Worm (Caenorhabditis elegans) whole organism, early embryonic: ENCODE results near the gene T02D1.7.

Source experiments
- B0310.2 ChIP-seq: sonication (generic microtip); optimal IDR thresholded peaks from 2 replicates; lab custom pipeline; 2016; ENCODE audit warnings: mild to moderate bottlenecking, missing genetic modification characterization, missing compliant biosample characterization
- F13C5.2 ChIP-seq: sonication (generic microtip); optimal IDR thresholded peaks from 2 replicates; lab custom pipeline; 2017; ENCODE audit warnings: mild to moderate bottlenecking, missing genetic modification characterization, inconsistent platforms, missing compliant biosample characterization
- aly-1 ChIP-seq: sonication (generic microtip); optimal IDR thresholded peaks from 2 replicates; lab custom pipeline; 2016; ENCODE audit warnings: missing genetic modification characterization, missing compliant biosample characterization
- ama-1 ChIP-seq: fragments of 150-350 bp; optimal IDR thresholded peaks from 2 replicates; lab custom pipeline; 2014
- ceh-13 ChIP-seq: fragments of 200-800 bp; sonication (Bioruptor generic); optimal IDR thresholded peaks from 2 replicates; lab custom pipeline; 2018; ENCODE audit warnings: mild to moderate bottlenecking, missing genetic modification characterization, missing compliant biosample characterization
- ceh-36 ChIP-seq: sonication (generic microtip); optimal IDR thresholded peaks from 2 replicates; lab custom pipeline; 2016; ENCODE audit warnings: missing genetic modification characterization, inconsistent platforms, missing compliant biosample characterization
- ets-7 ChIP-seq: sonication (generic microtip); optimal IDR thresholded peaks from 2 replicates; lab custom pipeline; 2016; ENCODE audit warnings: missing genotype, missing genetic modification characterization, missing compliant biosample characterization
- flt-1 ChIP-seq: fragments of 200-800 bp; sonication (Bioruptor generic); IDR thresholded peaks from 2 replicates; pipeline ENCODE4 v1.3.6; 2022; ENCODE audit warnings: missing genetic modification characterization, missing compliant biosample characterization
- hmbx-1 ChIP-seq: sonication (generic microtip); optimal IDR thresholded peaks from 2 replicates; lab custom pipeline; 2016; ENCODE audit warnings: mild to moderate bottlenecking, missing genetic modification characterization, missing compliant biosample characterization
- hmg-4 ChIP-seq: fragments of 200-800 bp; sonication (Bioruptor generic); optimal IDR thresholded peaks from 2 replicates; lab custom pipeline; 2018; ENCODE audit warnings: mild to moderate bottlenecking, missing genetic modification characterization, missing compliant biosample characterization
- hnd-1 ChIP-seq: sonication (generic microtip); optimal IDR thresholded peaks from 2 replicates; lab custom pipeline; 2016; ENCODE audit warnings: missing genetic modification characterization, missing compliant biosample characterization
- pes-1 ChIP-seq: fragments of 200-800 bp; sonication (Bioruptor generic); IDR thresholded peaks from 2 replicates; pipeline ENCODE4 v1.3.6; 2022; ENCODE audit warnings: missing genetic modification reagents, missing genetic modification characterization, missing compliant biosample characterization
- scrt-1 ChIP-seq: fragments of 200-800 bp; sonication (Bioruptor generic); IDR thresholded peaks from 2 replicates; pipeline ENCODE4 v1.3.6; 2022; ENCODE audit warnings: missing genetic modification characterization, missing compliant biosample characterization
- sea-1 ChIP-seq: fragments of 200-800 bp; sonication (Bioruptor generic); conservative IDR thresholded peaks from 2 replicates; pipeline ENCODE4 v1.3.6; 2022; ENCODE audit warnings: missing genetic modification characterization, missing compliant biosample characterization
- tbx-11 ChIP-seq: fragments of 200-800 bp; sonication (Bioruptor generic); IDR thresholded peaks from 2 replicates; pipeline ENCODE4 v1.3.6; 2022; ENCODE audit warnings: missing genetic modification characterization, missing compliant biosample characterization
- tbx-37 ChIP-seq: fragments of 200-800 bp; sonication (Bioruptor generic); conservative IDR thresholded peaks from 2 replicates; pipeline ENCODE4 v1.3.6; 2022; ENCODE audit warnings: missing genetic modification reagents, missing genetic modification characterization, missing compliant biosample characterization
- tra-4 ChIP-seq: sonication (generic microtip); optimal IDR thresholded peaks from 2 replicates; lab custom pipeline; 2017; ENCODE audit warnings: missing genetic modification characterization, missing compliant biosample characterization

T02D1.7 gene

DNA sequence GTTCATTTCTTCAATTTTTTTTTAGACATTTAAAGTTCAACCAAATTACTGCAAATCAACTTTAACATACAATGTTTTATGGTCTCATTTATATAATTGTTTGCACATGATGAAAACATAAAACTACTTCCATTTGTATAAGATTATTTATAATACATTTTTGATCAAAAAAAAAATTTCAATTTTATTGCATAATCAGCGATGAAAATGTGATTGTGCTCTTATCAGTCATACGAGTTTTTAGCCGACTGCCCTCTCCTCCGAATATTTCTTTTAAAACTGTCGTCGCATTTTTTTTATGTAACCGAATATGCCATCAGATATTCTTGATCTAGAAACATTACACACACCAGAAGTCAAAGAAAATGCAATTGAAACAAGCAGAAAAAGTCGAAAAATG is 33.5 kb upstream of the T02D1.7 start, which contains the start of gene F08A7.1:
TSS of gene F08A7.1 (plus strand) at position 191 of the 400 bp plus-strand sequence.
- no peak for TF ChIP-seq tbx-37 (GFP tag; lab: Robert Waterston, UW)

DNA sequence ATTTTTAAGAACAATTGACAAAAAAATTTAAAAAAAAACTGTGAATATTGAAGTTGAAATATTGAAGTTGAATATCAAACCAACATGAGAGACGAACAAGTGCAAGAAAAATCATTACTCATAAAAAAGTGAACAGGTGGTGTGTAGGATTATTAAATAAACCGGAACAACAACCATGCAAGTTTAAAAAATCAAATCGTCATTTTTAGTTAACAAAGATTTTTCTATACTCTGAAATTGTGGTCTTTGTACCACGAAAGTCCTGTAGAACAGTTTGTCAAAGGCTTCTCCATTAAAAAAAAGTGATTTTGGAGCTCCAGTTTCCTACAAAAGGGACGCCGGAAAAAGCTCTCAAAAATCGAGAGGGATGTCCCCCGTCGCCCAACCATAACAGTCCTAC is 33.1 kb upstream of the T02D1.7 start, which contains the start of gene C06A12.19:
TSS of gene C06A12.19 (minus strand) at position 101 of the 400 bp plus-strand sequence.
- TF ChIP-seq hmbx-1 = no peak
- no peak for TF ChIP-seq ceh-13 (GFP tag; lab: Kevin White, UChicago)
- TF ChIP-seq B0310.2 (tag; lab: Kevin White, UChicago) = no peak
- TF ChIP-seq scrt-1 (GFP tag; lab: Robert Waterston, UW) = no peak
- TF ChIP-seq pes-1 = no peak
- no peak for TF ChIP-seq ceh-36 (tag; lab: Kevin White, UChicago)
- TF ChIP-seq tbx-37 (GFP tag; lab: Robert Waterston, UW) = no peak
- no peak for TF ChIP-seq hmg-4 (GFP tag; lab: Kevin White, UChicago)
- TF ChIP-seq ama-1 (lab: Kevin White, UChicago) = no peak
- TF ChIP-seq tbx-11 (GFP tag; lab: Robert Waterston, UW) = no peak

DNA sequence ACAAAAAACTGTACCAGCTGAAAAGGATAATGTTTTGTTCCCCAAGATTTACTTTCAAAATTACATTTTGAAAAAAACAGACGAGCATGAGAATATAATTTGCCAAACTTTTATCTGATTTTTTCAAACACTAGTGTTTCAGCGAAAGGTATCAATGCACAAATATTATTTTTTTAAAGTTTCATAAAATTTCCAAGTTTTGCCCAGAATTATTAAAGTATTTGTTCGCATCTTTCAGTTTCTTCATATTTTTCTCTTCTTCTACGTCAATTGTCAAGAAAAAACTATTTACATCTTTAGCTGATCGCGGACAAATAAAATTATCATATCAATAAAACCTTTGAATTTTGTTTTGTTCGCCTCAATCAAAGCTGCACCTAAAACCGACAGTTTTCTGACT is 30.1 kb upstream of the T02D1.7 start, which contains the start of gene C06A12.8:
TSS of gene C06A12.8 (plus strand) at position 301 of the 400 bp plus-strand sequence.
- no peak for TF ChIP-seq ama-1 (lab: Kevin White, UChicago)
- TF ChIP-seq ceh-36 (tag; lab: Kevin White, UChicago) = no peak
- no peak for TF ChIP-seq tbx-37 (GFP tag; lab: Robert Waterston, UW)
- no peak for TF ChIP-seq hnd-1 (tag; lab: Kevin White, UChicago)

DNA sequence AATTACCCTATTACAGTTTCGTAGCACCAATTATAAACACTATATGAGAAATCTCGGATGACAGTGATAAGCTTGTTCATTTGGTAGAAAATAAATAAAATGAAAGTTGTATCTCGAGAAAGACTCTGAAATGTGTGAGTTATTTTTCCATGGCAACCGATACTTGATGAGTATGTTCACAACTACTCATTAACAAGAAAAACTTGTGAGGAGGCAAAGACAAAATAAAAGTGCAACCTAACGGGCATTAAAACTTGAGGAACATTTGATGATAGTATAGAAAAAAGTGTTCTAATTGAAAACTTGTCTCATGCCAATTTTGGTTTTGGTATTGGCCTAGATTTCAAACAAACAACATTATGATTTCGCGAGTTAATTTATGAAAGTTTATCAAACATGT is 29.6 kb upstream of the T02D1.7 start, which contains the start of gene gcy-27:
TSS of gene gcy-27 (minus strand) at position 101 of the 400 bp plus-strand sequence.
- no peak for TF ChIP-seq ceh-36 (tag; lab: Kevin White, UChicago)
- TF ChIP-seq flt-1 (GFP tag; lab: Robert Waterston, UW) = no peak
- no peak for TF ChIP-seq scrt-1 (GFP tag; lab: Robert Waterston, UW)

DNA sequence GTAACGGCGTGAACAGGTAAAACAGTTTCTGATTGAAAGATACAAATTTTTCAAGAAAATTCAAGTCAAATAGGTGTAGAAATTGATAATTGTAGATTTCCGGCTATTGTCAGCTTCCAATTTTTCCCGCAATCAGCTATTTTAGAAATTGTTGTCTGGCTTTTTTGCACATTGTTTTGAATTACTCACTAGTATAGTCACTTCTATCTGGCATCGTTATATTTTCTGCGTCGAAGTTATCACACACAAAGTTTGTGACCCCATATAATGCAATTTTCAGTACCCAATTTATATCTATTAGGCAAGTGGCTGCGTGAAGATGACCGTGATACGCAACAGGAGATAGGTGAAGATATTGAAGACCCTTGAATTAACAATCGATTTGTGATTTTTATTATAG is 28.3 kb upstream of the T02D1.7 start:
- no peak for TF ChIP-seq pes-1
- no peak for TF ChIP-seq hmg-4 (GFP tag; lab: Kevin White, UChicago)
- no peak for TF ChIP-seq ets-7
- no peak for TF ChIP-seq tra-4 (tag; lab: Kevin White, UChicago)
- TF ChIP-seq sea-1 = no peak
- no peak for TF ChIP-seq F13C5.2
- no peak for TF ChIP-seq tbx-11 (GFP tag; lab: Robert Waterston, UW)
- TF ChIP-seq hmbx-1 = no peak
- TF ChIP-seq hnd-1 (tag; lab: Kevin White, UChicago) = no peak
- TF ChIP-seq scrt-1 (GFP tag; lab: Robert Waterston, UW) = no peak
- no peak for TF ChIP-seq ceh-36 (tag; lab: Kevin White, UChicago)
- TF ChIP-seq tbx-37 (GFP tag; lab: Robert Waterston, UW) = no peak
- TF ChIP-seq ceh-13 (GFP tag; lab: Kevin White, UChicago) = no peak
- no peak for TF ChIP-seq B0310.2 (tag; lab: Kevin White, UChicago)
- no peak for TF ChIP-seq aly-1 (tag; lab: Kevin White, UChicago)
- no peak for TF ChIP-seq flt-1 (GFP tag; lab: Robert Waterston, UW)
- TF ChIP-seq ama-1 (lab: Kevin White, UChicago) = no peak

DNA sequence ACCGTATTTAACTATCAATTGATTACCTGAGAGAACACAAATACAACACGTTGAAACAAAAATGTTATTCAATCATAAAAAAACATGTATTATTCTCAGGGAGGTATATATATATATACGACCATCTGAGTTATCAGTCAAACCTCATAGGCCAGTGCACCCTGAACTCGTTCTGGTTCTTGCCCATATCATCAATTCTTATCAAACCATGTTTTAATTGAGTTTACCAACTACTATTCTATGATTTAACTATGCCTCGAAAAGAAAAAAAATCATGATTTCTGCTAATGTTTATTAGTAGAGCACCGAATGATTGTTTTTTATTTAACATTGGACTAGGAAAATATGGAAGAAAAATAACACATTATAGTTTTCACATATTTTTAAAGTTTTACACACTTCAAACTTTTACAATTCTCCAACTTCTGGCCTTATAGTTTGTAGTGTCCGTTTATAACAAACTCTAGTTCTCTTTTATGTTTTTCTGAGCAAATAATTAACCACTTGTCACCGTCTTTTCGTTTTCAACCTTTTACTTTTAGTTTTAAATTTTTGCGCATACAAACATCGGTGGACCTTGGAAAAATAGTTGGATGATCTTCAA is 25.4 kb upstream of the T02D1.7 start:
- TF ChIP-seq sea-1 (no peak), F13C5.2 (no peak), tra-4 (tag; lab: Kevin White, UChicago) (no peak), ceh-36 (tag; lab: Kevin White, UChicago) (no peak), flt-1 (GFP tag; lab: Robert Waterston, UW) (no peak), pes-1 (no peak), aly-1 (tag; lab: Kevin White, UChicago) (no peak), ceh-13 (GFP tag; lab: Kevin White, UChicago) (no peak), tbx-37 (GFP tag; lab: Robert Waterston, UW) (no peak), B0310.2 (tag; lab: Kevin White, UChicago) (no peak)

DNA sequence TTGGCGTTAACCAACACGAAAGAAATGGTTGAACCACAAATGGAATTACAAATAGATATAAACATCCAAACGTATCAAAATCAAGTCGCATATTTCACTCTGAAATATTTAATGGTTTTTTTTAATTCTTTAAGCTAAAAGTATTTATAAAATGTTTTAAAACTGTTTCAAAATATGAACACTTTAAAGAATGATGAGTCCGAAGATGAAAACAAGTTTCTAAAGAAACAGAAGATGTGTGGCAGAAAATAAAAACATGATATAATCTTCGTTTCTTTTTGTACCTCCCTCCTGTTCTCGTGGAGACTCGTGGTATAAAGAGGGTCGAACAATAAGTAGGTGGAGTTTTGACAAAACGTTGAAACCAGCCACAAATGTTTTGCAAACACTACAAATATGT is 24.4 kb upstream of the T02D1.7 start, which contains the start of gene lact-6:
TSS of gene lact-6 (minus strand) at position 101 of the 400 bp plus-strand sequence.
- TF ChIP-seq ets-7 (no peak), tbx-11 (GFP tag; lab: Robert Waterston, UW) (no peak), sea-1 (no peak), scrt-1 (GFP tag; lab: Robert Waterston, UW) (no peak), F13C5.2 (no peak), ama-1 (lab: Kevin White, UChicago) (no peak), tbx-37 (GFP tag; lab: Robert Waterston, UW) (no peak), hmg-4 (GFP tag; lab: Kevin White, UChicago) (no peak), B0310.2 (tag; lab: Kevin White, UChicago) (no peak), tra-4 (tag; lab: Kevin White, UChicago) (no peak), aly-1 (tag; lab: Kevin White, UChicago) (no peak), ceh-36 (tag; lab: Kevin White, UChicago) (no peak), hmbx-1 (no peak), pes-1 (no peak)

DNA sequence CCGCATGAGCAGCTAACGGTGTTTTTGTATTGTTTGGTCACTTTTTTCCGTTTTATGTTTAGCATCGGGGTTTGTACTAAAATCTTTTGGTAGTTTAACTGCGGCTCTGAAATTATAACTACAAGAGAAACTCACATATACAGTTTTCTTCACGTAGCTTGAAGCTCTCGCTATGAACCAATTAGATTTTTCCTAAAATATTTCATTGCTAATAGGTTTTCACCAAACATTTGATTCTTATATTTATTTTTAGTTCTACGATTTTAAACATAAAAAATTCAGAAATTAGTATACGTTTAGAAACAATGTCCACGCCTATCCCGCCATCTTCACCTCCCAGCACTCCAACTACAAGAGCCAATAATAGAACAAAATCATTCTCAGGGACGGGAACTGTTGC is 20.5 kb upstream of the T02D1.7 start, which contains the start of gene C06A12.3:
TSS of gene C06A12.3 (plus strand) at position 301 of the 400 bp plus-strand sequence.
- no peak for TF ChIP-seq pes-1
- TF ChIP-seq tbx-11 (GFP tag; lab: Robert Waterston, UW) = no peak
- TF ChIP-seq B0310.2 (tag; lab: Kevin White, UChicago) = no peak
- TF ChIP-seq hnd-1 (tag; lab: Kevin White, UChicago) = no peak
- no peak for TF ChIP-seq ceh-13 (GFP tag; lab: Kevin White, UChicago)
- TF ChIP-seq ama-1 (lab: Kevin White, UChicago) = no peak
- no peak for TF ChIP-seq tbx-37 (GFP tag; lab: Robert Waterston, UW)
- no peak for TF ChIP-seq ceh-36 (tag; lab: Kevin White, UChicago)
- no peak for TF ChIP-seq aly-1 (tag; lab: Kevin White, UChicago)
- no peak for TF ChIP-seq ets-7
- TF ChIP-seq tra-4 (tag; lab: Kevin White, UChicago) = no peak
- no peak for TF ChIP-seq hmbx-1
- no peak for TF ChIP-seq F13C5.2
